Fruit fly (Drosophila melanogaster): Measurements from ENCODE around the gene clumsy.

- TF ChIP-seq CG6854 (GFP tag; optimal IDR thresholded peaks at IDR 0.05): no peak
- no peak for TF ChIP-seq dsx (GFP tag; optimal IDR thresholded peaks at IDR 0.05; ENCODE audit: poor library complexity, severe bottlenecking)
- no peak for TF ChIP-seq Sox102F (GFP tag; optimal IDR thresholded peaks at IDR 0.05)
- TF ChIP-seq eg (GFP tag; IDR thresholded peaks at IDR 0.05): no peak
- TF ChIP-seq ss (GFP tag; optimal IDR thresholded peaks at IDR 0.05): no peak
- TF ChIP-seq CG6808 (GFP tag; optimal IDR thresholded peaks at IDR 0.05): no peak
- no peak for TF ChIP-seq CG7368 (GFP tag; optimal IDR thresholded peaks at IDR 0.05)
- TF ChIP-seq Hr39 (GFP tag; optimal IDR thresholded peaks at IDR 0.05): no peak
- no peak for TF ChIP-seq CG16779 (tag; optimal IDR thresholded peaks at IDR 0.05)
- TF ChIP-seq acj6 (GFP tag; optimal IDR thresholded peaks at IDR 0.05): no peak
- no peak for TF ChIP-seq achi (GFP tag; optimal IDR thresholded peaks at IDR 0.05)
- no peak for TF ChIP-seq CG31627 (GFP tag; optimal IDR thresholded peaks at IDR 0.05)
- TF ChIP-seq OdsH (GFP tag; optimal IDR thresholded peaks at IDR 0.05): no peak
- TF ChIP-seq CG11762 (GFP tag; optimal IDR thresholded peaks at IDR 0.05; ENCODE audit: insufficient read depth): no peak
These were observed 7.5 kb upstream of the clumsy start, which contains the start of gene Ret for dm6 chr2L:21198633-21199264.

All from whole organism, prepupa.